Worm (Caenorhabditis elegans) whole organism, midembryonic: ENCODE results near the gene C52E4.12.
A peak's percentile ranks its signal among the peaks of the same experiment; 100 is the strongest.
"Not testable (repeated sequence)": the region's sequence is repeated elsewhere in the genome, so short reads cannot be mapped to it uniquely, and the experiment has no call there.

Source experiments
- T22C8.4 ChIP-seq: fragments of 200-800 bp; sonication (Bioruptor generic); IDR thresholded peaks from 2 replicates; pipeline ENCODE4 v1.3.6; 2022; ENCODE audit warnings: missing genetic modification characterization, missing compliant biosample characterization
- cog-1 ChIP-seq: sonication (generic microtip); optimal IDR thresholded peaks from 2 replicates; lab custom pipeline; 2016; ENCODE audit warnings: missing genetic modification characterization, missing compliant biosample characterization
- flt-1 ChIP-seq: fragments of 200-800 bp; sonication (Bioruptor generic); IDR thresholded peaks from 2 replicates; pipeline ENCODE4 v1.3.6; 2022; ENCODE audit warnings: missing genetic modification characterization, missing compliant biosample characterization
- klf-2 ChIP-seq: fragments of 200-800 bp; sonication (Bioruptor generic); conservative IDR thresholded peaks from 2 replicates; pipeline ENCODE4 v1.3.6; 2022; ENCODE audit warnings: missing genetic modification reagents, missing genetic modification characterization, missing compliant biosample characterization
- med-1 ChIP-seq: sonication (generic microtip); optimal IDR thresholded peaks from 2 replicates; lab custom pipeline; 2017; ENCODE audit warnings: missing genetic modification characterization, mild to moderate bottlenecking, missing compliant biosample characterization, antibody characterized with exemption, missing genetic modification reagents; ENCODE audit not compliant: insufficient read depth
- ref-1 ChIP-seq: fragments of 200-800 bp; sonication (Bioruptor generic); conservative IDR thresholded peaks from 2 replicates; pipeline ENCODE4 v1.3.6; 2022; ENCODE audit warnings: missing genetic modification reagents, missing genetic modification characterization, missing compliant biosample characterization
- tab-1 ChIP-seq: fragments of 200-800 bp; sonication (Bioruptor generic); IDR thresholded peaks from 2 replicates; pipeline ENCODE4 v1.3.6; 2022; ENCODE audit warnings: missing genetic modification characterization, missing compliant biosample characterization
- ztf-23 ChIP-seq: fragments of 200-800 bp; sonication (Bioruptor generic); IDR thresholded peaks from 2 replicates; pipeline ENCODE4 v1.3.6; 2022; ENCODE audit warnings: missing genetic modification reagents, missing genetic modification characterization, missing compliant biosample characterization
- ztf-29 ChIP-seq: fragments of 200-800 bp; sonication (Bioruptor generic); IDR thresholded peaks from 2 replicates; pipeline ENCODE4 v1.3.6; 2022; ENCODE audit warnings: missing genetic modification reagents, missing genetic modification characterization, missing compliant biosample characterization

Gene C52E4.12

DNA sequence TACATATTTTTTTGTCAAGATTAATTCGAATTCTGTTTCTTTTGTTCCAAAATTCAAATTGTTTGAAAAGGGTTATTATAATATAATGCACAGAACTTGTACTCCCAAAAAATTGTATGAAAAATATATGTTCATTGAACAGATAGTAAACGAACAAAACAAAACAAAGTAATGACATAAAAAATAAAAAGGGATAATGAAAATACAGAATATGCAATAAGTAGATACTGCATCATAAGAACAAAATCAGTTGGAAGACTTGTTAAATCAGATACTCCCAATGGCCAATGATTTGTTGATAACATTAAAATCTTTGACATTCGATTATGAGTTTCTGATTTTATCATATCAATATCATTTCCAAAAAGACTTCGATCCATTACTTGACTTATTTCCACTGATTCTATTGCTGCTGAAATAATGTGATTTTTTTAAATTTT, 8.6 kb downstream of the C52E4.12 start:
- TF ChIP-seq ztf-23 (GFP tag; lab: Robert Waterston, UW) (no peak), ref-1 (GFP tag; lab: Robert Waterston, UW) (no peak), ztf-29 (GFP tag; lab: Robert Waterston, UW) (no peak), cog-1 (tag; lab: Kevin White, UChicago) (no peak), tab-1 (GFP tag; lab: Robert Waterston, UW) (no peak), T22C8.4 (no peak)

DNA sequence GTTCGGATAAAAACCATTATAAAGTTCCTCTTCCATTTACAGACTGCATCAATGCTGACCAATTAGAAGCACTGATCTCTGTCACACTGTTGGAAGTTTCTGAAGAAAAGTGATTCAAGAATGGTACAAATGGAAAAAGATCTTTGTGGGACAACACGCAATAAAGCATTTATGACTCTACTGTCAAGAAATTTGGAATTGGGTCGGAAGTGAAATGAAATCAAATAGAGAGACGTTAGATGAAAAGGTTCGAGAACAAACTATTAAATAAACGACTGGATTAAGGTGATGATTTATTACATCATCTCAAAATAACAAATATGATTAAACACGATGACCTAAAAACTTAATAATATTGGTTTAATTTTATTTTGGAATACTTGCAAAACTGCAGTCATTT, 10.5 kb downstream of the C52E4.12 start, which contains the start of gene F57F5.3:
F57F5.3 (minus strand) TSS at position 101 of the 400 bp plus-strand sequence.
- no peak for TF ChIP-seq klf-2 (GFP tag; lab: Robert Waterston, UW)

DNA sequence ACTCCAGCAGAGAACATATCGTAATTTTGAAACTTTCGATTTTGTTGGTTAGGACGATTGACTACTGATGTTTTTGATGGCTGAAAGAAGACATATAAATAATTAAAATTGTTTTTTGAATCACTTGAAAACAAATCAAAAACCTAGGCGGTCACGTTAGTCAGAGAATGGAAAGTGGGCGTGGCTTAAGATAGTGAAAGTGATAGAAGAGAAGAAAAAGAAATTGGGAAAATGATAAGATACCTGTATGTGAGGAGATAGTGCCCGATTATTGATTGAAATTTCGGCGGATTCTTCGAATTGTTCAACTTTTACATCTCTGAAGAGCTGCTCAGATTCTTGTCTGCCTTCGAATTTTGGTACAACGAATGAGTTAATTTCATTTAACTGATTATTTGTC, 15.7 kb downstream of the C52E4.12 start:
- TF ChIP-seq T22C8.4, result no peak
- TF ChIP-seq ztf-23 (GFP tag; lab: Robert Waterston, UW), result no peak

DNA sequence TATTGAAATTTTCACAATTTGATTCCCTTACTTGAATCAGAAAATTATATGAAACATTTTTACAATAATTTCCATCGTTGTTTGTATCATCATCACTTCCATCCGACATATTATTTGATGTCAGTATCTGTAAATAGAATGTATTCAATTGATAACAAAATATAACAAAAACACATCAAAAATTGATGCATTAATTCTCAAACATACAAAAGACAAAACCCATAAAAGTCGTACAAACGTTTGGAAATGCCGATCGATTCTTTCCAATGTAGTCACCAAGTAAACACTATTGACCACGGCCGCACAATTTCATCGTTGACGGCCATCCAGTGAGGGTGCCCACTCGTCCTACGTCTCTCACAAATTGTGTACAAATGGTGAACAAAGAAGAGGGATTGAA, 17.3 kb downstream of the C52E4.12 start, which contains the start of gene add-2:
add-2 (minus strand) TSS at position 109 of the 400 bp plus-strand sequence.
- TF ChIP-seq tab-1 (GFP tag; lab: Robert Waterston, UW), result no peak
- no peak for TF ChIP-seq flt-1
- no peak for TF ChIP-seq T22C8.4
- no peak for TF ChIP-seq med-1 (GFP tag; lab: Kevin White, UChicago)
- no peak for TF ChIP-seq cog-1 (tag; lab: Kevin White, UChicago)
- no peak for TF ChIP-seq ztf-29 (GFP tag; lab: Robert Waterston, UW)
- TF ChIP-seq ref-1 (GFP tag; lab: Robert Waterston, UW), result no peak
- TF ChIP-seq ztf-23 (GFP tag; lab: Robert Waterston, UW), result no peak
- no peak for TF ChIP-seq klf-2 (GFP tag; lab: Robert Waterston, UW)

DNA sequence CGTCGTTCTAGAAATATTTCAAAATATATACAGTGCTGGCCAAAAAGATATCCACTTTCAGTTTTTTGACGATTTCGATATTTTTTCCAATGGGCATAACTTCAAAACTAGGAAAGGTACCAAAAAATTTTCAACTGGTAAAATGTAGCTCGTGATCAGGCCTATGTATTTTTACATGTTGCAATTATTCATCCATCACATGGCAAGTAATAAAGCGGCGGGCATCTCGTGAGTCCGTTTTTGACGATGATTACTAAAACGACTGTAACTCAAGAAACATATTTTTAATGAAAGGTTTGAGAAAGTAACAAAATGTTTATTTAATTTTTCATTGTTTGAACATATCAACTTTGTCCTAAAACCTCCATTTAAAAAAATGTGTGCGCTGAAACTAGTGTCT, 24.1 kb downstream of the C52E4.12 start, which contains the start of gene F10C2.3:
F10C2.3 (plus strand) TSS at position 301 of the 400 bp plus-strand sequence.
- TF ChIP-seq klf-2 (GFP tag; lab: Robert Waterston, UW); T22C8.4; flt-1: not testable (repeated sequence)

DNA sequence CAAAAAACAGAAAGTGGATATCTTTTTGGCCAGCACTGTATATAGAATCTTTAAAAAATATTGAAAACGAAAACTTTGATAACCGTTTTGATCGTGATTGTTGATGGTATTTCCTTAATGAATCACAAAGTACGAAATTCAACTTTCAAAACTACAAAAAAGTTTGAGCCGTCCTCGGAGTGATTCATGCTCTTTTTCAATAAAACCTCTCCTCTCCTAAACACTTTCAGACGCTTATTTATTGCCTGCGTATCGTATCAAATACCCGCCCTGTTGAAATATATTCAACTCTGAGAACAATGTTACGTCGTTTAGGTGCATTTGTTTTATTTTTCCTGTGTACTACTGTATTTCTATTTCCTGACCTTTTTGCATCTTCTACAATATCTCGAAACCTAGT, 25.0 kb downstream of the C52E4.12 start:
- TF ChIP-seq T22C8.4 (no peak), ztf-29 (GFP tag; lab: Robert Waterston, UW) (no peak), ztf-23 (GFP tag; lab: Robert Waterston, UW) (no peak), cog-1 (tag; lab: Kevin White, UChicago) (no peak), ref-1 (GFP tag; lab: Robert Waterston, UW) (no peak), flt-1 (no peak), tab-1 (GFP tag; lab: Robert Waterston, UW) (no peak), med-1 (GFP tag; lab: Kevin White, UChicago) (no peak), klf-2 (GFP tag; lab: Robert Waterston, UW) (no peak)

DNA sequence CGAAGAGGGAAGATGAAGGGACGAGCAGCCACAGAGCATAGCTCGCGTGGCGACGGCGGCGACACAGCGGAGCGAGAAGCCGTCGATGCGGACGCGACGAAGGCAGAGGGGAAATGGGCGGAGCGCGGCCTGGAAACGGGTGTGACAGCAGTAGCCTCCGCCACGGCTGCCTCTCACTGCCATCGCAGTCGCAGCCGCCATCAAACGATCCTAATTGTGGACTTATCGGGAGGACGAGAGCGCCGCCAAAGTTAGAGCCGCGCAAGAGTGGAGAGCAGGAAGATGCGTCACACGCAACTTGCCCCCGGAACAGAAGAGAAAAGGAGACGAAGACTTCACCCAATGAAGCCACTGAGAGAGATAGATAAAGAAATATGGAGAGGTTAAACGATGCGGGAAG, 28.3 kb downstream of the C52E4.12 start:
- peak; percentile 30; the same call in 1 of the 2 replicates for TF ChIP-seq tab-1 (GFP tag; lab: Robert Waterston, UW)
- TF ChIP-seq ztf-23 (GFP tag; lab: Robert Waterston, UW), result no peak

DNA sequence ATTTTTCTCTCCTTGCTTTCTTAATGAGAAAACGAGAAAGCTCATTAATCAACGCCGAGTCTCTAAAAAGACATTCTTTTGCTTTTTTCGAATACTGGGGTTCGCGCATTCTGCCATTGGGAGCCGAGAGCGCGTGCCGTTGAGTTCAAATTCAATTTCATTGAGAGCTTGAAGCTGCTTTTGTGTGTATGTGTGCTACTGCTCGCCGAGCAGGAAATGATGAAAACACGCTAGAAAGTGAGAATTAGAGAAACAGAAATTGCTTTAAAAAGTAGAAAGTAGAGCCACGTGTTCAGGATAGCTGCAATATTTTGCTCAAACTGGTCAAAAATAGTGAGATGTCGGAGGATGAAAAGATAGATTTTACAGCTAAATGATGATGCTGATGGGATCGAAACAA, 29.7 kb downstream of the C52E4.12 start:
- TF ChIP-seq T22C8.4, result no peak
- no peak for TF ChIP-seq med-1 (GFP tag; lab: Kevin White, UChicago)
- TF ChIP-seq ref-1 (GFP tag; lab: Robert Waterston, UW), result no peak
- TF ChIP-seq klf-2 (GFP tag; lab: Robert Waterston, UW), result no peak
- TF ChIP-seq cog-1 (tag; lab: Kevin White, UChicago), result no peak
- no peak for TF ChIP-seq ztf-29 (GFP tag; lab: Robert Waterston, UW)
- TF ChIP-seq tab-1 (GFP tag; lab: Robert Waterston, UW), result no peak
- TF ChIP-seq flt-1, result no peak
- no peak for TF ChIP-seq ztf-23 (GFP tag; lab: Robert Waterston, UW)

DNA sequence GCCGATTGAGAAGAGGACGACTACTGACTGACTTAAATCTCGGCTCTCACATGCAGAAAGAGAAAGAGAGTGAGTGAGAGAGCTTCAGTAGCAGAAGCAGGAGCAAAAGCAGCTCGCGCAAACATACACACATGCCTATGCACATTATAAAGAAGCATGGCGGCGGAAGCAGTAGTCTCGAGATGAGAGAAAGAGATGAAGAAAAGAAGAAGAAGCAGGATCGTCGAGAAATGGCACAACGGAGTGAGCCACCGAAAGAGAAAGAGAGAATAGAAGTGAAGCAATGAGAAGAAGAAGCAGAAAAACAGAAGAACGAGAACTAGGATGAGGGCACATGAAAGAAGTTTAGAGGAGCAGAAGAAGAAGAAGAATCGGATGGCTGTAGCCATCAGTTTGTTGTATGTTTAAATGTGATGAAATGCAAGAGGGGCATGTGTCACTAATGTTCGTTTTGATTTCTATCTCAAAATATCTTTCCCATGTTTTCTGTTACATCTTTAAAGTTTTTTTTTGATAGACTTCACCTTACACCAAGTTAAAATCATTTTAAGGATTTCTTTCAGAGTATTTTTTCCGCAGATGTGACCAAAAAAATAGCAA, 31.0 kb downstream of the C52E4.12 start:
- TF ChIP-seq T22C8.4 (no peak), ref-1 (GFP tag; lab: Robert Waterston, UW) (no peak), ztf-29 (GFP tag; lab: Robert Waterston, UW) (no peak), cog-1 (tag; lab: Kevin White, UChicago) (no peak), klf-2 (GFP tag; lab: Robert Waterston, UW) (no peak), med-1 (GFP tag; lab: Kevin White, UChicago) (no peak), tab-1 (GFP tag; lab: Robert Waterston, UW) (no peak), ztf-23 (GFP tag; lab: Robert Waterston, UW) (no peak), flt-1 (no peak)

DNA sequence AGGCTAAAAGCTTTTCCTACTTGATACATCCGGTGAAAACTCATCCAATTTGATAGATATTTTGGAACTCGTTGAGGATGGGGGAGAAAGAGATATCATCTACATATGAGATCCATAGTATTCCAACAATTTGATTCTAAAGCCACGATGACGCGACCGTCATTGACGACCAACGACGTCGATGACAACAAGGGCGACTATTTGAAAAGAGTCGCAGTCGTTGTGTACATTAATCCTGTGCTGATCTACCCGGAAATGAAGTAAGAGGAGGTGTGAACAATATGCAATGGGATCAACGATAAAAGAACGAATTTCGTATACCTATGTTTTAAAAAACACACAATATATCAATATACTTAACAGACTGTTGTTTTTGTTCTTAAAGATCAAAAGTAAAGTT, 32.2 kb downstream of the C52E4.12 start:
- TF ChIP-seq ztf-29 (GFP tag; lab: Robert Waterston, UW) (no peak), T22C8.4 (no peak)

DNA sequence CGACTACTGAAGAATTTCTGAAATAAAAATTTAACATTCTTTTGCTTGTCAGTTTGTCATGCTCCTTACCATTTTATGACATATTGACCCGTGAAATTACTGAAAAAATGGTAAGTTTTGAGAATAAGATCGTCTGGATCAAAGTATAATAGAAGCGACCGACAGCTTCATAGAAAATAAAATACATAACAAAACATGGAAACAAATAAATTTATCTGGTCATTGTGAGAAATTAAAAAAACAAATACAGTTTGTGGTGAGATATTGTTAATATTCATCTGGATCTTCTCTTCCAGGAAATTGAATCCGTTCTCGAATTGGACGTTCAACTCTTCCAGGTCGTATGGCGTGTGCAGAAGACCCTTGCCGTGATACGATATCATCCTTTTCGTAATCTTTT, 36.1 kb downstream of the C52E4.12 start, which contains the start of gene pkc-1:
pkc-1 (minus strand) TSS at position 101 of the 400 bp plus-strand sequence.
- no peak for TF ChIP-seq T22C8.4
- TF ChIP-seq cog-1 (tag; lab: Kevin White, UChicago), result no peak
- no peak for TF ChIP-seq tab-1 (GFP tag; lab: Robert Waterston, UW)
- no peak for TF ChIP-seq flt-1
- no peak for TF ChIP-seq ztf-29 (GFP tag; lab: Robert Waterston, UW)
- no peak for TF ChIP-seq ztf-23 (GFP tag; lab: Robert Waterston, UW)
- no peak for TF ChIP-seq med-1 (GFP tag; lab: Kevin White, UChicago)
- no peak for TF ChIP-seq ref-1 (GFP tag; lab: Robert Waterston, UW)
- no peak for TF ChIP-seq klf-2 (GFP tag; lab: Robert Waterston, UW)
